Worm (Caenorhabditis elegans) whole organism, L4 larva: ENCODE data around the gene C13A2.6.

Experiments
- T20F7.1 ChIP-seq: fragments of 200-800 bp; sonication (Bioruptor generic); optimal IDR thresholded peaks from 2 replicates; lab custom pipeline; 2018; ENCODE audit warnings: mild to moderate bottlenecking, missing genetic modification characterization, missing compliant biosample characterization
- ZK546.5 ChIP-seq, 2 experiments: sonication (generic microtip); optimal IDR thresholded peaks; 2 replicates each; lab custom pipeline; 2017; ENCODE audit warnings: missing biosample characterization in 2 of 2, missing genetic modification characterization in 2 of 2
- ces-1 ChIP-seq: fragments of 150-350 bp; sonication (generic microtip); optimal IDR thresholded peaks from 4 replicates; lab custom pipeline; 2014; ENCODE audit warnings: missing biosample characterization, missing genetic modification reagents, missing genetic modification characterization
- dpl-1 ChIP-seq: fragments of 150-350 bp; optimal IDR thresholded peaks from 2 replicates; lab custom pipeline; 2014; ENCODE audit warnings: missing biosample characterization, missing genetic modification reagents, missing genetic modification characterization
- lin-39 ChIP-seq: fragments of 150-350 bp; optimal IDR thresholded peaks from 2 replicates; lab custom pipeline; 2014; ENCODE audit warnings: missing biosample characterization, missing genetic modification reagents, missing genetic modification characterization
- mep-1 ChIP-seq: fragments of 150-350 bp; sonication (generic microtip); optimal IDR thresholded peaks from 3 replicates; lab custom pipeline; 2014; ENCODE audit warnings: missing biosample characterization, missing genetic modification characterization
- nhr-11 ChIP-seq: fragments of 150-350 bp; optimal IDR thresholded peaks from 2 replicates; lab custom pipeline; 2014; ENCODE audit warnings: missing biosample characterization, missing genetic modification characterization
- nhr-25 ChIP-seq: sonication (generic microtip); optimal IDR thresholded peaks from 2 replicates; lab custom pipeline; 2017; ENCODE audit warnings: missing genetic modification characterization, mild to moderate bottlenecking, missing compliant biosample characterization, antibody characterized with exemption, moderate library complexity, borderline replicate concordance; ENCODE audit not compliant: insufficient read depth
- snpc-1.2 ChIP-seq: fragments of 200-800 bp; sonication (Bioruptor generic); IDR thresholded peaks from 2 replicates; pipeline ENCODE4 v1.3.6; 2022; ENCODE audit warnings: missing genetic modification reagents, missing genetic modification characterization, missing compliant biosample characterization
- zag-1 ChIP-seq: fragments of 150-350 bp; optimal IDR thresholded peaks from 2 replicates; lab custom pipeline; 2014; ENCODE audit warnings: missing biosample characterization, missing genetic modification characterization

DNA sequence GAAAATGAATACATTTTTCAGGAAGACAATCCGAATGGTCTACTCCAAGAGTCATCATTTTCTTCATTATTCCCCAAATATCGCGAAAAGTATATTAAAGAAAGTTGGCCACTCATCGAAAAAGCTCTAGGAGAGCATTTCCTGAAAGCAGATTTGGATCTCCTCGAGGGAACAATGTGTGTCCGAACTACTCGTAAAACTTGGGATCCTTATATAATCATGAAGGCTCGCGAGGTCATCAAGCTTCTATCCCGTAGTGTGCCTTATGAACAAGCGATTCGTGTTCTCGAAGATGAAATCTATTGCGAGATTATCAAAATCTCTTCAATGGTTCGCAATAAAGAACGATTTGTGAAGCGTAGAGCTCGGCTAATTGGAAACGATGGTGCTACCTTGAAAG, 38.0 kb upstream of the C13A2.6 start:
- TF ChIP-seq lin-39 (no peak), dpl-1 (no peak), mep-1 (tag; lab: Kevin White, UChicago) (no peak), ZK546.5 (tag; optimal IDR thresholded peaks at IDR 0.05; lab: Kevin White, UChicago) (no peak), ces-1 (GFP tag; lab: Kevin White, UChicago) (no peak), T20F7.1 (no peak), snpc-1.2 (no peak), nhr-11 (no peak), nhr-25 (tag; lab: Kevin White, UChicago) (no peak), zag-1 (no peak)
